Worm (Caenorhabditis elegans): ENCODE data around the gene F58G1.7.

DNA sequence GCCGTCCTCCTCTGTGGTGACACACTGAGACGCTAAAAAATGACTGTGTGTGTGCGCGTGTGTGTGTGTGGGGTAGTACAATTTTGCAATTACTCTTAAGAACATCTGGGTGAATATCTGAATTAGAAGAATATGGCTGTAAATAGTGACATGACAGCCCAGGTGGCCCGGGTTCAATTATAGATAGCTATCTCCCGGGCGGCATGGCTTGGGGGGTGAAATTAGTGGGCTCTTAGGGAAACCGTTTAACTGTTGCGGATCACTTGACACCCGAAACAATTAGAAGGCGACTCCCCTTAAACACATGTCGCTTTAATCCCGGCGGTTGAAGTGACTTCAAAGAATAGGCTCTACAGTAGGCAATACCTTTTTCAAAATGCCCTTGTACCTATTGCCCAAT is 42.1 kb upstream of the F58G1.7 start:
- no peak for TF ChIP-seq ref-1 (GFP tag; conservative IDR thresholded peaks at IDR 0.05)
- TF ChIP-seq ztf-29 (GFP tag; IDR thresholded peaks at IDR 0.05): no peak
- TF ChIP-seq med-1 (GFP tag; optimal IDR thresholded peaks at IDR 0.05; ENCODE audit: insufficient read depth): no peak
- no peak for TF ChIP-seq flt-1 (GFP tag; IDR thresholded peaks at IDR 0.05)
- no peak for TF ChIP-seq klf-2 (GFP tag; conservative IDR thresholded peaks at IDR 0.05)
- TF ChIP-seq ztf-23 (GFP tag; IDR thresholded peaks at IDR 0.05): no peak
- no peak for TF ChIP-seq cog-1 (tag; optimal IDR thresholded peaks at IDR 0.05)
- TF ChIP-seq T22C8.4 (GFP tag; IDR thresholded peaks at IDR 0.05): no peak
